Fruit fly (Drosophila melanogaster) whole organism, embryonic: ENCODE data around the gene Bem46.
A peak's percentile ranks its signal among the peaks of the same experiment; 100 is the strongest.

Source experiments
- Aef1 ChIP-seq: fragments of 200-800 bp; sonication (Bioruptor generic); IDR thresholded peaks from 3 replicates; pipeline ENCODE4 v1.3.6; 2022; ENCODE audit warnings: missing biosample characterization, missing genetic modification characterization
- Atf3 ChIP-seq: fragments of 200-800 bp; sonication (Bioruptor generic); optimal IDR thresholded peaks from 3 replicates; lab custom pipeline; 2016; ENCODE audit warnings: missing biosample characterization, missing genetic modification characterization
- Bgb ChIP-seq: fragments of 200-800 bp; sonication (Bioruptor generic); IDR thresholded peaks from 2 replicates; pipeline ENCODE4 v1.3.6; 2022; ENCODE audit warnings: missing biosample characterization, missing genetic modification characterization; ENCODE audit not compliant: partially characterized antibody
- CG1024 ChIP-seq: fragments of 200-800 bp; sonication (Bioruptor generic); IDR thresholded peaks from 2 replicates; pipeline ENCODE4 v1.3.6; 2022; ENCODE audit warnings: missing biosample characterization, missing genetic modification characterization
- CG10321 ChIP-seq: fragments of 200-800 bp; sonication (Bioruptor generic); IDR thresholded peaks from 2 replicates; pipeline ENCODE4 v1.3.6; 2022; ENCODE audit warnings: missing biosample characterization, missing genetic modification characterization
- CG10431 ChIP-seq: fragments of 200-800 bp; sonication (Bioruptor generic); optimal IDR thresholded peaks from 3 replicates; lab custom pipeline; 2018; ENCODE audit warnings: missing biosample characterization, mild to moderate bottlenecking, missing genetic modification characterization
- CG12071 ChIP-seq: fragments of 200-800 bp; sonication (Bioruptor generic); optimal IDR thresholded peaks from 3 replicates; lab custom pipeline; 2018; ENCODE audit warnings: missing biosample characterization, mild to moderate bottlenecking, missing genetic modification characterization
- CG1233 ChIP-seq: fragments of 200-800 bp; sonication (Bioruptor generic); optimal IDR thresholded peaks from 4 replicates; lab custom pipeline; 2018; ENCODE audit warnings: missing biosample characterization, mild to moderate bottlenecking, missing genetic modification characterization
- CG12659 ChIP-seq: fragments of 200-800 bp; sonication (Bioruptor generic); optimal IDR thresholded peaks from 3 replicates; lab custom pipeline; 2017; ENCODE audit warnings: mild to moderate bottlenecking, missing biosample characterization, missing genetic modification reagents, missing genetic modification characterization
- CG1603 ChIP-seq: fragments of 200-800 bp; sonication (Bioruptor generic); optimal IDR thresholded peaks from 2 replicates; lab custom pipeline; 2019; ENCODE audit warnings: missing biosample characterization, mild to moderate bottlenecking, missing genetic modification characterization, moderate library complexity
- CG16813 ChIP-seq: fragments of 200-800 bp; sonication (Bioruptor generic); IDR thresholded peaks from 3 replicates; pipeline ENCODE4 v1.3.6; 2022; ENCODE audit warnings: missing biosample characterization, missing genetic modification characterization; ENCODE audit not compliant: partially characterized antibody
- CG17359 ChIP-seq: fragments of 200-800 bp; sonication (Bioruptor generic); optimal IDR thresholded peaks from 3 replicates; lab custom pipeline; 2018; ENCODE audit warnings: missing biosample characterization, mild to moderate bottlenecking, missing genetic modification characterization, moderate library complexity
- CG17912 ChIP-seq: fragments of 200-800 bp; sonication (Bioruptor generic); optimal IDR thresholded peaks from 2 replicates; lab custom pipeline; 2018; ENCODE audit warnings: missing biosample characterization, mild to moderate bottlenecking, missing genetic modification characterization
- CG2678 ChIP-seq: fragments of 200-800 bp; sonication (Bioruptor generic); optimal IDR thresholded peaks from 3 replicates; lab custom pipeline; 2019; ENCODE audit warnings: missing biosample characterization, mild to moderate bottlenecking, missing genetic modification characterization, moderate library complexity
- CG30020 ChIP-seq: fragments of 200-800 bp; optimal IDR thresholded peaks from 2 replicates; lab custom pipeline; 2019; ENCODE audit warnings: missing biosample characterization, mild to moderate bottlenecking, missing genetic modification characterization, moderate library complexity
- CG32532 ChIP-seq: fragments of 200-800 bp; sonication (Bioruptor generic); IDR thresholded peaks from 2 replicates; pipeline ENCODE4 v1.3.6; 2022; ENCODE audit warnings: missing biosample characterization, missing genetic modification characterization
- CG3847 ChIP-seq: fragments of 200-800 bp; sonication (Bioruptor generic); IDR thresholded peaks from 2 replicates; pipeline ENCODE4 v1.3.6; 2022; ENCODE audit warnings: missing biosample characterization, missing genetic modification characterization
- CG42726 ChIP-seq: fragments of 200-800 bp; sonication (Bioruptor generic); IDR thresholded peaks from 2 replicates; pipeline ENCODE4 v1.3.6; 2022; ENCODE audit warnings: missing biosample characterization, missing genetic modification characterization; ENCODE audit not compliant: partially characterized antibody
- CG4360 ChIP-seq: fragments of 200-800 bp; sonication (Bioruptor generic); IDR thresholded peaks from 2 replicates; pipeline ENCODE4 v1.3.6; 2022; ENCODE audit warnings: missing biosample characterization, missing genetic modification characterization
- CG4617 ChIP-seq: fragments of 200-800 bp; sonication (Bioruptor generic); optimal IDR thresholded peaks from 3 replicates; lab custom pipeline; 2016; ENCODE audit warnings: missing biosample characterization, missing genetic modification characterization, borderline replicate concordance
- CG4707 ChIP-seq: fragments of 200-800 bp; sonication (Bioruptor generic); optimal IDR thresholded peaks from 2 replicates; lab custom pipeline; 2018; ENCODE audit warnings: missing biosample characterization, mild to moderate bottlenecking, missing genetic modification characterization, moderate library complexity
- CG4820 ChIP-seq: fragments of 200-800 bp; sonication (Bioruptor generic); optimal IDR thresholded peaks from 3 replicates; lab custom pipeline; 2016; ENCODE audit warnings: missing biosample characterization, missing genetic modification characterization
- CG6254 ChIP-seq: fragments of 200-800 bp; sonication (Bioruptor generic); optimal IDR thresholded peaks from 3 replicates; lab custom pipeline; 2017; ENCODE audit warnings: mild to moderate bottlenecking, missing biosample characterization, missing genetic modification reagents, missing genetic modification characterization
- CG7357 ChIP-seq: fragments of 200-800 bp; sonication (Bioruptor generic); IDR thresholded peaks from 3 replicates; pipeline ENCODE4 v1.3.6; 2022; ENCODE audit warnings: missing biosample characterization, missing genetic modification characterization
- CHES-1-like ChIP-seq: fragments of 200-800 bp; sonication (Bioruptor generic); optimal IDR thresholded peaks from 2 replicates; lab custom pipeline; 2016; ENCODE audit warnings: missing biosample characterization, missing genetic modification characterization
- Dp ChIP-seq: fragments of 200-800 bp; sonication (Bioruptor generic); optimal IDR thresholded peaks from 2 replicates; lab custom pipeline; 2018; ENCODE audit warnings: missing biosample characterization, mild to moderate bottlenecking, missing genetic modification characterization, moderate library complexity
- Dref ChIP-seq: fragments of 200-800 bp; sonication (Bioruptor generic); IDR thresholded peaks from 2 replicates; pipeline ENCODE4 v1.3.6; 2022; ENCODE audit warnings: missing biosample characterization, missing genetic modification characterization
- E2f2 ChIP-seq: fragments of 200-800 bp; sonication (Bioruptor generic); IDR thresholded peaks from 2 replicates; pipeline ENCODE4 v1.3.6; 2022; ENCODE audit warnings: missing biosample characterization, missing genetic modification characterization
- HmgZ ChIP-seq: fragments of 200-800 bp; sonication (Bioruptor generic); optimal IDR thresholded peaks from 2 replicates; lab custom pipeline; 2018; ENCODE audit warnings: missing biosample characterization, mild to moderate bottlenecking, missing genetic modification characterization
- Med ChIP-seq: fragments of 200-800 bp; sonication (Bioruptor generic); peaks from one replicate; lab custom pipeline; 2016; ENCODE audit warnings: missing biosample characterization, missing genetic modification characterization, mild to moderate bottlenecking, inconsistent platforms, moderate library complexity
- Meics ChIP-seq: fragments of 200-800 bp; sonication (Bioruptor generic); optimal IDR thresholded peaks from 2 replicates; lab custom pipeline; 2017; ENCODE audit warnings: missing biosample characterization, mild to moderate bottlenecking, missing genetic modification characterization
- PHDP ChIP-seq: fragments of 200-800 bp; sonication (Bioruptor generic); optimal IDR thresholded peaks from 3 replicates; lab custom pipeline; 2018; ENCODE audit warnings: missing biosample characterization, mild to moderate bottlenecking, missing genetic modification characterization, moderate library complexity
- Rfx ChIP-seq: fragments of 200-800 bp; sonication (Bioruptor generic); IDR thresholded peaks from 2 replicates; pipeline ENCODE4 v1.3.6; 2022; ENCODE audit warnings: missing biosample characterization, missing genetic modification characterization
- Scr ChIP-seq: fragments of 200-800 bp; sonication (Bioruptor generic); IDR thresholded peaks from 2 replicates; pipeline ENCODE4 v1.3.6; 2022; ENCODE audit warnings: missing biosample characterization, missing genetic modification characterization; ENCODE audit not compliant: partially characterized antibody
- Xrp1 ChIP-seq: fragments of 200-800 bp; sonication (Bioruptor generic); IDR thresholded peaks from 2 replicates; pipeline ENCODE4 v1.3.6; 2022; ENCODE audit warnings: missing biosample characterization, missing genetic modification characterization
- ash1 ChIP-seq: fragments of 200-800 bp; sonication (Bioruptor generic); optimal IDR thresholded peaks from 2 replicates; lab custom pipeline; 2018; ENCODE audit warnings: missing biosample characterization, mild to moderate bottlenecking, missing genetic modification characterization
- bbx ChIP-seq: fragments of 200-800 bp; sonication (Bioruptor generic); IDR thresholded peaks from 2 replicates; pipeline ENCODE4 v1.3.6; 2022; ENCODE audit warnings: missing biosample characterization, missing genetic modification characterization; ENCODE audit not compliant: partially characterized antibody
- cad ChIP-seq: fragments of >200 bp; optimal IDR thresholded peaks from 2 replicates; lab custom pipeline; 2017; ENCODE audit warnings: missing biosample characterization, missing genetic modification characterization
- ci ChIP-seq: fragments of 200-800 bp; sonication (Bioruptor generic); IDR thresholded peaks from 3 replicates; pipeline ENCODE4 v1.3.6; 2022; ENCODE audit warnings: missing biosample characterization, missing genetic modification characterization
- fd102C ChIP-seq: fragments of 200-800 bp; sonication (Bioruptor generic); optimal IDR thresholded peaks from 2 replicates; lab custom pipeline; 2018; ENCODE audit warnings: missing biosample characterization, mild to moderate bottlenecking, missing genetic modification characterization, moderate library complexity
- gem ChIP-seq: fragments of 200-800 bp; sonication (Bioruptor generic); optimal IDR thresholded peaks from 2 replicates; lab custom pipeline; 2019; ENCODE audit warnings: missing biosample characterization, mild to moderate bottlenecking, missing genetic modification characterization, moderate library complexity
- grn ChIP-seq: fragments of 200-800 bp; sonication (Bioruptor generic); optimal IDR thresholded peaks from 3 replicates; lab custom pipeline; 2017; ENCODE audit warnings: missing biosample characterization, missing genetic modification characterization
- hbn ChIP-seq: fragments of 200-800 bp; sonication (Bioruptor generic); IDR thresholded peaks from 2 replicates; pipeline ENCODE4 v1.3.6; 2022; ENCODE audit warnings: missing biosample characterization, missing genetic modification characterization; ENCODE audit not compliant: partially characterized antibody
- inv ChIP-seq: fragments of 200-800 bp; sonication (Bioruptor generic); IDR thresholded peaks from 2 replicates; pipeline ENCODE4 v1.3.6; 2022; ENCODE audit warnings: missing biosample characterization, missing genetic modification characterization; ENCODE audit not compliant: partially characterized antibody
- lilli ChIP-seq: fragments of 200-800 bp; sonication (Bioruptor generic); optimal IDR thresholded peaks from 3 replicates; lab custom pipeline; 2016; ENCODE audit warnings: missing biosample characterization, missing genetic modification characterization
- phol ChIP-seq: fragments of 200-800 bp; sonication (Bioruptor generic); optimal IDR thresholded peaks from 3 replicates; lab custom pipeline; 2018; ENCODE audit warnings: missing biosample characterization, mild to moderate bottlenecking, missing genetic modification characterization, moderate library complexity
- pzg ChIP-seq: fragments of 200-800 bp; sonication (Bioruptor generic); optimal IDR thresholded peaks from 3 replicates; lab custom pipeline; 2018; ENCODE audit warnings: missing biosample characterization, mild to moderate bottlenecking, missing genetic modification characterization, moderate library complexity
- trem ChIP-seq: fragments of 200-800 bp; optimal IDR thresholded peaks from 3 replicates; lab custom pipeline; 2019; ENCODE audit warnings: missing biosample characterization, mild to moderate bottlenecking, missing genetic modification characterization, moderate library complexity
- zfh1 ChIP-seq: fragments of 200-800 bp; sonication (Bioruptor generic); IDR thresholded peaks from 3 replicates; pipeline ENCODE4 v1.3.6; 2022; ENCODE audit warnings: missing biosample characterization, missing genetic modification characterization

The Bem46 gene

dm6 chr2L:3030350-3030749, 42.4 kb downstream of the Bem46 start, which contains the start of gene GABPI (continued):
- no peak for TF ChIP-seq CG10321 (GFP tag; lab: Robert Waterston, UW)
- peak; percentile 46; the same call in 1 of the 3 replicates for TF ChIP-seq Aef1 (GFP tag; lab: Robert Waterston, UW)
- peak; percentile 93 for TF ChIP-seq grn (GFP tag; lab: Kevin White, UChicago)
- TF ChIP-seq CG7357 (GFP tag; lab: Robert Waterston, UW) = no peak
- TF ChIP-seq gem (tag; lab: Kevin White, UChicago) = no peak
- no peak for TF ChIP-seq CG16813
- TF ChIP-seq zfh1 (GFP tag; lab: Robert Waterston, UW) = 0 out of 3 replicates have a peak, but pooled peaks have one; percentile 26
- TF ChIP-seq cad (GFP tag; lab: Kevin White, UChicago) = peak; percentile 50
- 0 out of 2 replicates have a peak, but pooled peaks have one; percentile 13 for TF ChIP-seq Xrp1 (GFP tag; lab: Robert Waterston, UW)
- TF ChIP-seq CG2678 (tag; lab: Kevin White, UChicago) = no peak
- peak; percentile 37 for TF ChIP-seq Dref (GFP tag; lab: Robert Waterston, UW)
- TF ChIP-seq CG30020 (tag; lab: Kevin White, UChicago) = peak; percentile 51
- no peak for TF ChIP-seq PHDP (tag; lab: Kevin White, UChicago)
- peak; percentile 15; the same call in 1 of the 2 replicates for TF ChIP-seq Bgb (GFP tag; lab: Robert Waterston, UW)
- TF ChIP-seq CG4360 (GFP tag; lab: Robert Waterston, UW) = peak; percentile 86
- TF ChIP-seq trem (tag; lab: Kevin White, UChicago) = peak; percentile 99
- 0 out of 2 replicates have a peak, but pooled peaks have one; percentile 15 for TF ChIP-seq CG1024 (GFP tag; lab: Robert Waterston, UW)
- TF ChIP-seq ci (GFP tag; lab: Robert Waterston, UW) = peak; percentile 76
- TF ChIP-seq CG4820 (GFP tag; lab: Kevin White, UChicago) = no peak
- peak; percentile 6 for TF ChIP-seq CHES-1-like (GFP tag; lab: Kevin White, UChicago)
- TF ChIP-seq CG4617 (GFP tag; lab: Kevin White, UChicago) = peak; percentile 35
- TF ChIP-seq hbn = 0 out of 2 replicates have a peak, but pooled peaks have one; percentile 18
- peak; percentile 24 for TF ChIP-seq fd102C (GFP tag; lab: Kevin White, UChicago)
- peak; percentile 29 for TF ChIP-seq CG1603 (tag; lab: Kevin White, UChicago)
- no peak for TF ChIP-seq ash1
- 0 out of 2 replicates have a peak, but pooled peaks have one; percentile 12 for TF ChIP-seq bbx (GFP tag; lab: Robert Waterston, UW)
- no peak for TF ChIP-seq Atf3 (GFP tag; lab: Kevin White, UChicago)
- TF ChIP-seq CG10431 (GFP tag; lab: Kevin White, UChicago) = peak; percentile 38
- peak; percentile 24 for TF ChIP-seq CG12659 (GFP tag; lab: Kevin White, UChicago)
- TF ChIP-seq Med (GFP tag; lab: Kevin White, UChicago) = peak; percentile 52
- no peak for TF ChIP-seq inv
- TF ChIP-seq CG17912 (GFP tag; lab: Kevin White, UChicago) = peak; percentile 0
- TF ChIP-seq phol (tag; lab: Kevin White, UChicago) = peak; percentile 4
- peak; percentile 18 for TF ChIP-seq lilli (GFP tag; lab: Kevin White, UChicago)
- peak; percentile 86 for TF ChIP-seq Dp (GFP tag; lab: Kevin White, UChicago)
- peak; percentile 25 for TF ChIP-seq Meics (GFP tag; lab: Kevin White, UChicago)
- TF ChIP-seq Scr (GFP tag; lab: Robert Waterston, UW) = no peak
- TF ChIP-seq pzg (GFP tag; lab: Kevin White, UChicago) = peak; percentile 56
- peak; percentile 93 for TF ChIP-seq E2f2
- peak; percentile 63; the same call in 1 of the 2 replicates for TF ChIP-seq CG42726
- peak; percentile 19 for TF ChIP-seq CG4707 (GFP tag; lab: Kevin White, UChicago)
- no peak for TF ChIP-seq CG12071 (GFP tag; lab: Kevin White, UChicago)
- TF ChIP-seq CG3847 = peak; percentile 67
- TF ChIP-seq CG1233 (GFP tag; lab: Kevin White, UChicago) = peak; percentile 15
- peak; percentile 44; the same call in 1 of the 2 replicates for TF ChIP-seq CG32532 (GFP tag; lab: Robert Waterston, UW)
- TF ChIP-seq HmgZ (tag; lab: Kevin White, UChicago) = peak; percentile 55
- TF ChIP-seq CG17359 (tag; lab: Kevin White, UChicago) = no peak
- TF ChIP-seq Rfx (GFP tag; lab: Robert Waterston, UW) = peak; percentile 14; the same call in 1 of the 2 replicates
- TF ChIP-seq CG6254 = peak; percentile 100
